Worm (Caenorhabditis elegans) whole organism, young adult: Measurements from ENCODE around the gene rbm-28.

Source experiments
- B0035.1 ChIP-seq: sonication (generic microtip); optimal IDR thresholded peaks from 2 replicates; lab custom pipeline; 2016; ENCODE audit warnings: missing genetic modification characterization, mild to moderate bottlenecking, missing compliant biosample characterization, missing genotype, missing genetic modification reagents
- B0336.3 ChIP-seq: fragments of 200-800 bp; sonication (Bioruptor generic); IDR thresholded peaks from 2 replicates; pipeline ENCODE4 v1.3.6; 2022; ENCODE audit warnings: missing genetic modification characterization, missing compliant biosample characterization
- C06A6.2 ChIP-seq: fragments of 200-800 bp; sonication (Bioruptor generic); conservative IDR thresholded peaks from 2 replicates; pipeline ENCODE4 v1.3.6; 2022; ENCODE audit warnings: missing genetic modification characterization, missing compliant biosample characterization
- F23B12.7 ChIP-seq: sonication (generic microtip); optimal IDR thresholded peaks from 2 replicates; lab custom pipeline; 2017; ENCODE audit warnings: missing genetic modification characterization, mild to moderate bottlenecking, missing compliant biosample characterization, antibody characterized with exemption, moderate library complexity; ENCODE audit not compliant: insufficient read depth
- F37B4.10 ChIP-seq: fragments of 200-800 bp; sonication (Bioruptor generic); IDR thresholded peaks from 2 replicates; pipeline ENCODE4 v1.3.6; 2022; ENCODE audit warnings: missing genetic modification characterization, missing compliant biosample characterization
- F52B5.7 ChIP-seq: sonication (generic microtip); optimal IDR thresholded peaks from 2 replicates; lab custom pipeline; 2016; ENCODE audit warnings: mild to moderate bottlenecking, missing genetic modification characterization, missing compliant biosample characterization
- T07F8.4 ChIP-seq: sonication (generic microtip); optimal IDR thresholded peaks from 2 replicates; lab custom pipeline; 2016; ENCODE audit warnings: mild to moderate bottlenecking, missing genetic modification characterization, moderate library complexity, missing compliant biosample characterization
- Y53G8AR.9 ChIP-seq: fragments of 200-800 bp; sonication (Bioruptor generic); conservative IDR thresholded peaks from 2 replicates; pipeline ENCODE4 v1.3.6; 2022; ENCODE audit warnings: missing genetic modification reagents, missing genetic modification characterization, missing compliant biosample characterization
- Y95B8A.8 ChIP-seq: fragments of 200-800 bp; sonication (Bioruptor generic); IDR thresholded peaks from 2 replicates; pipeline ENCODE4 v1.3.6; 2022; ENCODE audit warnings: missing genetic modification reagents, missing genetic modification characterization, missing compliant biosample characterization
- aptf-2 ChIP-seq: fragments of 200-800 bp; sonication (Bioruptor generic); conservative IDR thresholded peaks from 2 replicates; pipeline ENCODE4 v1.3.6; 2022; ENCODE audit warnings: missing genetic modification reagents, missing genetic modification characterization, missing compliant biosample characterization
- cebp-2 ChIP-seq: fragments of 200-800 bp; sonication (Bioruptor generic); IDR thresholded peaks from 2 replicates; pipeline ENCODE4 v1.3.6; 2022; ENCODE audit warnings: missing genetic modification characterization, missing compliant biosample characterization
- ceh-27 ChIP-seq: fragments of 200-800 bp; sonication (Bioruptor generic); optimal IDR thresholded peaks from 2 replicates; lab custom pipeline; 2018; ENCODE audit warnings: mild to moderate bottlenecking, missing genetic modification characterization, moderate library complexity, missing compliant biosample characterization
- ceh-91 ChIP-seq: fragments of 200-800 bp; sonication (Bioruptor generic); IDR thresholded peaks from 2 replicates; pipeline ENCODE4 v1.3.6; 2022; ENCODE audit warnings: missing genetic modification reagents, missing genetic modification characterization, missing compliant biosample characterization
- chd-7 ChIP-seq: sonication (generic microtip); optimal IDR thresholded peaks from 2 replicates; lab custom pipeline; 2016; ENCODE audit warnings: mild to moderate bottlenecking, missing genetic modification characterization, moderate library complexity, missing compliant biosample characterization
- egl-18 ChIP-seq: fragments of 200-800 bp; sonication (Bioruptor generic); IDR thresholded peaks from 2 replicates; pipeline ENCODE4 v1.3.6; 2022; ENCODE audit warnings: missing genetic modification reagents, missing genetic modification characterization, missing compliant biosample characterization
- egrh-3 ChIP-seq: fragments of 200-800 bp; sonication (Bioruptor generic); IDR thresholded peaks from 2 replicates; pipeline ENCODE4 v1.3.6; 2022; ENCODE audit warnings: missing genetic modification reagents, missing genetic modification characterization, missing compliant biosample characterization
- fkh-3 ChIP-seq: sonication (generic microtip); optimal IDR thresholded peaks from 2 replicates; lab custom pipeline; 2016; ENCODE audit warnings: mild to moderate bottlenecking, missing genetic modification characterization, missing compliant biosample characterization
- hmg-1.2 ChIP-seq: fragments of 200-800 bp; sonication (Bioruptor generic); IDR thresholded peaks from 2 replicates; pipeline ENCODE4 v1.3.6; 2022; ENCODE audit warnings: missing genetic modification reagents, missing genetic modification characterization, missing compliant biosample characterization
- hrde-1 ChIP-seq: sonication (generic microtip); optimal IDR thresholded peaks from 2 replicates; lab custom pipeline; 2016; ENCODE audit warnings: missing genetic modification characterization, mild to moderate bottlenecking, missing compliant biosample characterization, moderate library complexity, missing genotype, missing genetic modification reagents, borderline replicate concordance
- hsf-1 ChIP-seq: fragments of 200-800 bp; sonication (Bioruptor generic); IDR thresholded peaks from 2 replicates; pipeline ENCODE4 v1.3.6; 2022; ENCODE audit warnings: missing genetic modification reagents, missing genetic modification characterization, missing compliant biosample characterization
- lin-26 ChIP-seq: fragments of 200-800 bp; sonication (Bioruptor generic); IDR thresholded peaks from 2 replicates; pipeline ENCODE4 v1.3.6; 2022; ENCODE audit warnings: missing genetic modification reagents, missing genetic modification characterization, missing compliant biosample characterization
- lin-54 ChIP-seq: fragments of 200-800 bp; sonication (Bioruptor generic); optimal IDR thresholded peaks from 2 replicates; lab custom pipeline; 2018; ENCODE audit warnings: mild to moderate bottlenecking, missing genetic modification characterization, missing compliant biosample characterization
- lir-1 ChIP-seq: fragments of 200-800 bp; sonication (Bioruptor generic); conservative IDR thresholded peaks from 2 replicates; pipeline ENCODE4 v1.3.6; 2022; ENCODE audit warnings: missing genetic modification reagents, missing genetic modification characterization, missing compliant biosample characterization
- lsl-1 ChIP-seq: fragments of 200-800 bp; sonication (Bioruptor generic); optimal IDR thresholded peaks from 2 replicates; lab custom pipeline; 2018; ENCODE audit warnings: mild to moderate bottlenecking, missing genetic modification characterization, moderate library complexity, missing compliant biosample characterization
- lsy-27 ChIP-seq: sonication (generic microtip); optimal IDR thresholded peaks from 2 replicates; lab custom pipeline; 2017; ENCODE audit warnings: missing genetic modification characterization, mild to moderate bottlenecking, missing compliant biosample characterization, antibody characterized with exemption, missing genotype, borderline replicate concordance; ENCODE audit not compliant: insufficient read depth
- madf-3 ChIP-seq: fragments of 200-800 bp; sonication (Bioruptor generic); IDR thresholded peaks from 2 replicates; pipeline ENCODE4 v1.3.6; 2022; ENCODE audit warnings: missing genetic modification reagents, missing genetic modification characterization, missing compliant biosample characterization
- madf-6 ChIP-seq: fragments of 200-800 bp; sonication (Bioruptor generic); IDR thresholded peaks from 2 replicates; pipeline ENCODE4 v1.3.6; 2022; ENCODE audit warnings: missing genetic modification reagents, missing genetic modification characterization, missing compliant biosample characterization
- madf-8 ChIP-seq: fragments of 200-800 bp; sonication (Bioruptor generic); conservative IDR thresholded peaks from 2 replicates; pipeline ENCODE4 v1.3.6; 2022; ENCODE audit warnings: missing genetic modification reagents, missing genetic modification characterization, missing compliant biosample characterization
- nfyb-1 ChIP-seq: fragments of 200-800 bp; sonication (Bioruptor generic); IDR thresholded peaks from 2 replicates; pipeline ENCODE4 v1.3.6; 2022; ENCODE audit warnings: missing genetic modification reagents, missing genetic modification characterization, missing compliant biosample characterization
- nhr-120 ChIP-seq: fragments of 200-800 bp; sonication (Bioruptor generic); IDR thresholded peaks from 2 replicates; pipeline ENCODE4 v1.3.6; 2022; ENCODE audit warnings: missing genetic modification characterization, missing compliant biosample characterization
- nhr-80 ChIP-seq: sonication (generic microtip); optimal IDR thresholded peaks from 2 replicates; lab custom pipeline; 2016; ENCODE audit warnings: missing genetic modification characterization, missing compliant biosample characterization
- pbrm-1 ChIP-seq: fragments of 200-800 bp; sonication (Bioruptor generic); IDR thresholded peaks from 2 replicates; pipeline ENCODE4 v1.3.6; 2022; ENCODE audit warnings: missing genetic modification reagents, missing genetic modification characterization, missing compliant biosample characterization
- rcor-1 ChIP-seq: fragments of 200-800 bp; sonication (Bioruptor generic); IDR thresholded peaks from 2 replicates; pipeline ENCODE4 v1.3.6; 2022; ENCODE audit warnings: missing genetic modification reagents, missing genetic modification characterization, missing compliant biosample characterization
- snpc-4 ChIP-seq, 5 experiments: fragments of 150-350 bp in 1 of 5; sonication (generic microtip) in 4 of 5; optimal IDR thresholded peaks; 2 replicates each; lab custom pipeline; 2014 to 2018; ENCODE audit warnings: missing genetic modification characterization in 5 of 5, missing biosample characterization in 3 of 5, antibody characterized with exemption in 2 of 5, mild to moderate bottlenecking in 2 of 5, missing compliant biosample characterization in 2 of 5, missing genotype in 2 of 5, moderate library complexity in 2 of 5, missing genetic modification reagents in 1 of 5
- somi-1 ChIP-seq: fragments of 200-800 bp; sonication (Bioruptor generic); optimal IDR thresholded peaks from 2 replicates; lab custom pipeline; 2018; ENCODE audit warnings: mild to moderate bottlenecking, missing genetic modification characterization, missing compliant biosample characterization
- sptf-2 ChIP-seq: fragments of 200-800 bp; sonication (Bioruptor generic); optimal IDR thresholded peaks from 2 replicates; lab custom pipeline; 2018; ENCODE audit warnings: mild to moderate bottlenecking, missing genetic modification characterization, missing compliant biosample characterization

rbm-28 gene

DNA sequence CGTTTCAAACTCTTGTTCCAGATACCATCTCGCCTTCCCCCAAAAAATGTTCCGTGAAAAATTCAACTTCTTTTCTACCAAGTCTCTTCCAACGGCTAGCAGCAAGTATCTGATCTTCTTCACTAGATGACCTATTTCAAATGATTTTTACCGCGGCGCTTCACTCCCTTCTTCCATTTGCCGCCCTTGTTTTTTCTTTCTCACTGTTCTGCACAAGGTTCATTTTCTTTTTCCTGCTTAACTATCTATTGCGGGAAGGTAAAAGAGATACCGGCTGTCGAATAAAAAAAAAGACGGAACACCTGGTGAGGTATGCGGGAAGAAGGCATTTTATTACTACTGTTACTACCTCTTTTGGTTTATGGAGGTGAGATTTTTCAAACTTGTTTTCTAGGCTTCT is 14.0 kb upstream of the rbm-28 start, which contains the start of gene cdh-7:
cdh-7 (plus strand) TSS at position 214 of the 400 bp plus-strand sequence.
- TF ChIP-seq hsf-1 (GFP tag; lab: Robert Waterston, UW) (no peak), T07F8.4 (no peak), cebp-2 (GFP tag; lab: Robert Waterston, UW) (no peak), B0035.1 (tag; lab: Kevin White, UChicago) (no peak), madf-3 (GFP tag; lab: Robert Waterston, UW) (no peak), C06A6.2 (GFP tag; lab: Robert Waterston, UW) (no peak), madf-6 (GFP tag; lab: Robert Waterston, UW) (no peak), lsl-1 (GFP tag; lab: Kevin White, UChicago) (no peak), lir-1 (no peak), rcor-1 (GFP tag; lab: Robert Waterston, UW) (no peak), F23B12.7 (tag; lab: Kevin White, UChicago) (no peak)
- TF ChIP-seq, all 124 proteins: peak for 0

DNA sequence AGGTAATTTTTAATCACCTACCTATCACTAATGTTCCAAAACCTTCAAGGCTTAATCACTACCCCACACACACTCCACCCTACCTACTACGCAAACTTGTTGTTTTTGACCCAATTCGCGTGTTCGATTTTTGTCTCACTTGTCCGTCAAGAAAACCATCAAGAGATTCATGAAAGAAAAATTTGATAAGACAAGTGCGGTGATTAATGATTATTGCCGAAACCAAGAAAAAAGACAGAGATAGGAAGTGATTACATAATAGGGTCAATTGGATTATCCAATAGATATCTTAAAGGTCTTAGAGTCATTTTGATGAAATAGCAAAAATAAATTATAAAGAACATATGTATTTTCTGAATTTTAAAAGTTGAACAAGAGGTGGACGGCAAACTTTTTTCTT is 12.8 kb upstream of the rbm-28 start:
- no peak for TF ChIP-seq madf-3 (GFP tag; lab: Robert Waterston, UW)
- TF ChIP-seq hrde-1 = no peak
- TF ChIP-seq lsy-27 (tag; lab: Kevin White, UChicago) = no peak
- TF ChIP-seq lin-26 = no peak
- no peak for TF ChIP-seq hsf-1 (GFP tag; lab: Robert Waterston, UW)
- no peak for TF ChIP-seq rcor-1 (GFP tag; lab: Robert Waterston, UW)
- no peak for TF ChIP-seq ceh-91 (GFP tag; lab: Robert Waterston, UW)
- TF ChIP-seq chd-7 = no peak
- TF ChIP-seq egrh-3 (GFP tag; lab: Robert Waterston, UW) = no peak
- no peak for TF ChIP-seq fkh-3 (tag; lab: Kevin White, UChicago)
- TF ChIP-seq B0336.3 = no peak
- TF ChIP-seq nhr-80 (tag; lab: Kevin White, UChicago) = no peak
- TF ChIP-seq snpc-4 (GFP tag; optimal IDR thresholded peaks at IDR 0.05; lab: Kevin White, UChicago) = no peak
- TF ChIP-seq snpc-4 (tag; optimal IDR thresholded peaks at IDR 0.05; lab: Kevin White, UChicago) = no peak
- no peak for TF ChIP-seq Y53G8AR.9

DNA sequence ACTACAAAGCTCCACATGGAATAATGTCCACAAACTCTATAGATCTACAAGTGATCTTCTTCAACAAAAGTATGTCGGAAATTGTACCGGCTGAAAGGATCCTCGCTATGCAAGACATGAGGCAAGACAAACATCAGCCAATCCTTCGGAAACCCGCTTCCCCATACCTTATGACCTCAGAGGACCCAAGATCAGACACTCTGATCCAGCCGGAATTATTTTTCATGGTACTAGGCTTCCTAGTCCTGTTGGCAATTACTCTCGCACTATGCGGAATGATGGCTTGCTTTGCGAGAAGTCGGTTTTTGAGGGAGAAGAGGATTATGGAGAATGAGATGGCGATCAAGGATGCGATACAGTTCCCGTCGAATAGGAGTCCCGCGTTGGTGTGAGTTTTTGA is 7.2 kb upstream of the rbm-28 start:
- no peak for TF ChIP-seq pbrm-1 (GFP tag; lab: Robert Waterston, UW)
- TF ChIP-seq F52B5.7 (tag; lab: Kevin White, UChicago) = no peak
- no peak for TF ChIP-seq madf-8 (GFP tag; lab: Robert Waterston, UW)
- TF ChIP-seq ceh-27 (GFP tag; lab: Kevin White, UChicago) = no peak
- no peak for TF ChIP-seq B0336.3
- no peak for TF ChIP-seq aptf-2 (GFP tag; lab: Robert Waterston, UW)
- TF ChIP-seq egl-18 (GFP tag; lab: Robert Waterston, UW) = no peak
- TF ChIP-seq F37B4.10 (GFP tag; lab: Robert Waterston, UW) = no peak
- no peak for TF ChIP-seq nhr-120 (GFP tag; lab: Robert Waterston, UW)
- no peak for TF ChIP-seq hmg-1.2
- TF ChIP-seq lir-1 = no peak
- TF ChIP-seq cebp-2 (GFP tag; lab: Robert Waterston, UW) = no peak
- no peak for TF ChIP-seq lin-54 (GFP tag; lab: Kevin White, UChicago)
- TF ChIP-seq nhr-80 (tag; lab: Kevin White, UChicago) = no peak
- no peak for TF ChIP-seq Y95B8A.8 (GFP tag; lab: Robert Waterston, UW)
- TF ChIP-seq somi-1 = no peak
- TF ChIP-seq hrde-1 = no peak
- TF ChIP-seq nfyb-1 (GFP tag; lab: Robert Waterston, UW) = no peak
- TF ChIP-seq sptf-2 (GFP tag; lab: Kevin White, UChicago) = no peak
